Fruit fly (Drosophila melanogaster): ENCODE measurements around the gene CG14070.

CG14070 gene

DNA sequence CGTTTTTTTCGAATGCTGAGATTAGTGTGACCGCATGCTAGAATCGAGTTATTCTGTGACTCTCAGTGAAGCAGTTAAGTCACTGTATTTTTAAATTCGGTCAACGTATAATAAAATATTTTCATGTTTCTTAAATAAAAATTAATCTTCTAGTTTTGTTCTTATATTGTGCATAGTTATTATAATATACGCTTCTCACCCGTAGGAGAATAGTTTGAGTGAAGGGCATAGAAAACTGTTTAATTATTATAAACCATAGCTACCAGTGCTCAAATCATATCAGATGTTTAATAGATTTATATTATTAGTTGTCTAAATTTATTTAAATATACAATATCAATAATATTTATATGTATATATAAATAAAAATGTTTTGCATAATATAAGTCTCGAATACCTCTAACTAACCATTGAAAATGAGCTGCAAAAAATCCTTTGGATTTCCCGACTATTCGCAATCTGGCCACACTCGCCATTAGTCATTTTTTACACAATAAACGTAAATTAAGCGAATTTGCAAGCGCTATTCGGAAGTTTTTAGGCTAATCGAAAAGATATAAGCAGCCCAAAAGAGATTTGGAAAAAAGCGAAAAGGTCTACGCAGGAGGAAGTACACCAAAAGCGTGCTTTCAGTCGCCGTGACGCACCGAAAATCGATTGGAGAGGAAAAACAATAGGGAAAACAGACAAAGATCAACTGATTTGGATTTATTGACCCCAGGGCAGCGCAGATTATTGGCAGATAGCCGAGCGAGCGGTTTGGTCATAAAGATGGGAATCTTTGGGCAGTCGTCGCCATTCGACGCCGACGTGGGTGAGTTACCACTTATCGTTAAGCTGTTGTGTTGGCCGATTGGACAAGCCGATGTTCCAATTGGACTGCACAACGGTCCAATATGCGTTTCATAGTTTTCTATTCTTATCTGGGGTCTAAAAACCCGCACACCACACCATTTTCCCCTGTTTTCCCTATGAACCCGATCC is 43.2 kb downstream of the CG14070 start, which contains the start of the genes aurB and Stam (continued):
- peak; percentile 32 for TF ChIP-seq CG12942 (GFP tag; optimal IDR thresholded peaks at IDR 0.05)
- TF ChIP-seq run (tag; optimal IDR thresholded peaks at IDR 0.05): no peak
- TF ChIP-seq CG31388 (GFP tag; optimal IDR thresholded peaks at IDR 0.05): no peak
- TF ChIP-seq CG14710 (tag; optimal IDR thresholded peaks at IDR 0.05): peak; percentile 73
- peak in 1 of 2 experiments; percentile 70 for TF ChIP-seq Hr51 (GFP tag; optimal IDR thresholded peaks at IDR 0.05)
- peak; percentile 52 for TF ChIP-seq Abd-B (GFP tag; optimal IDR thresholded peaks at IDR 0.05)
- no peak for TF ChIP-seq CG12744 (GFP tag; optimal IDR thresholded peaks at IDR 0.05)
- TF ChIP-seq CG4730 (GFP tag; IDR thresholded peaks at IDR 0.05): no peak
- TF ChIP-seq sd (tag; optimal IDR thresholded peaks at IDR 0.05): peak; percentile 31
- no peak for TF ChIP-seq sr (GFP tag; IDR thresholded peaks at IDR 0.05)
- TF ChIP-seq slou (GFP tag; optimal IDR thresholded peaks at IDR 0.05): no peak
- no peak; the same call in 1 of the 2 replicates for TF ChIP-seq Atf6 (GFP tag; IDR thresholded peaks at IDR 0.05)
- TF ChIP-seq jigr1 (GFP tag; IDR thresholded peaks at IDR 0.05): no peak
- TF ChIP-seq zen (tag; optimal IDR thresholded peaks at IDR 0.05): peak; percentile 53
- no peak for TF ChIP-seq CG8944 (GFP tag; optimal IDR thresholded peaks at IDR 0.05)
- no peak for TF ChIP-seq gcm2 (GFP tag; optimal IDR thresholded peaks at IDR 0.05)
- TF ChIP-seq fd96Cb (tag; optimal IDR thresholded peaks at IDR 0.05): peak; percentile 31
- peak; percentile 29 for TF ChIP-seq Fer2 (tag; optimal IDR thresholded peaks at IDR 0.05)
- no peak for TF ChIP-seq pb (GFP tag; optimal IDR thresholded peaks at IDR 0.05)
- peak; percentile 24 for TF ChIP-seq CG10366 (GFP tag; IDR thresholded peaks at IDR 0.05)
- peak; percentile 37 for TF ChIP-seq salm (tag; optimal IDR thresholded peaks at IDR 0.05)
- TF ChIP-seq exex (tag; optimal IDR thresholded peaks at IDR 0.05): peak; percentile 14
- TF ChIP-seq B-H2 (GFP tag; optimal IDR thresholded peaks at IDR 0.05): peak; percentile 42
- TF ChIP-seq Mes4 (GFP tag; optimal IDR thresholded peaks at IDR 0.05): no peak
- TF ChIP-seq CG8089 (GFP tag; optimal IDR thresholded peaks at IDR 0.05): no peak
- TF ChIP-seq zen2 (GFP tag; IDR thresholded peaks at IDR 0.05; ENCODE audit: partially characterized antibody): no peak
- TF ChIP-seq CG15696 (tag; optimal IDR thresholded peaks at IDR 0.05): peak; percentile 64
- no peak for TF ChIP-seq Rx (GFP tag; IDR thresholded peaks at IDR 0.05)
- TF ChIP-seq Taf1 (GFP tag; IDR thresholded peaks at IDR 0.05): no peak
- TF ChIP-seq CG7928 (GFP tag; optimal IDR thresholded peaks at IDR 0.05): no peak
- TF ChIP-seq mirr (GFP tag; optimal IDR thresholded peaks at IDR 0.05): no peak
- no peak for TF ChIP-seq Dbx (GFP tag; IDR thresholded peaks at IDR 0.05)
- no peak for TF ChIP-seq odd (GFP tag; optimal IDR thresholded peaks at IDR 0.05)
- no peak for TF ChIP-seq dm (GFP tag; optimal IDR thresholded peaks at IDR 0.05)
- no peak for TF ChIP-seq ap (GFP tag; IDR thresholded peaks at IDR 0.05)
- TF ChIP-seq HLH54F (GFP tag; optimal IDR thresholded peaks at IDR 0.05): no peak
- no peak for TF ChIP-seq Six4 (GFP tag; optimal IDR thresholded peaks at IDR 0.05)
- peak; percentile 71 for TF ChIP-seq Sox102F (GFP tag; optimal IDR thresholded peaks at IDR 0.05)
- TF ChIP-seq croc (GFP tag; conservative IDR thresholded peaks at IDR 0.05): no peak
- TF ChIP-seq MTF-1 (GFP tag; optimal IDR thresholded peaks at IDR 0.05; ENCODE audit: borderline replicate concordance): no peak
- no peak for TF ChIP-seq CG11560 (tag; IDR thresholded peaks at IDR 0.05)
- TF ChIP-seq CkIIα-i1 (GFP tag; IDR thresholded peaks at IDR 0.05): no peak
- TF ChIP-seq Chrac-16 (GFP tag; optimal IDR thresholded peaks at IDR 0.05): peak; percentile 21
- TF ChIP-seq CG43689 (GFP tag; IDR thresholded peaks at IDR 0.05): no peak
- TF ChIP-seq nau (GFP tag; optimal IDR thresholded peaks at IDR 0.05): no peak
- TF ChIP-seq Mrtf (GFP tag; IDR thresholded peaks at IDR 0.05): no peak
- TF ChIP-seq Gsc (GFP tag; IDR thresholded peaks at IDR 0.05): no peak
- TF ChIP-seq yki (optimal IDR thresholded peaks at IDR 0.05): no peak
- no peak for TF ChIP-seq crc (GFP tag; optimal IDR thresholded peaks at IDR 0.05)
- no peak for TF ChIP-seq CG2129 (GFP tag; IDR thresholded peaks at IDR 0.05; ENCODE audit: partially characterized antibody)
